Worm (Caenorhabditis elegans) whole organism, early embryonic: Measurements from ENCODE around the gene decr-1.1.

Experiments used
- B0310.2 ChIP-seq: sonication (generic microtip); optimal IDR thresholded peaks from 2 replicates; lab custom pipeline; 2016; ENCODE audit warnings: mild to moderate bottlenecking, missing genetic modification characterization, missing compliant biosample characterization
- aly-1 ChIP-seq: sonication (generic microtip); optimal IDR thresholded peaks from 2 replicates; lab custom pipeline; 2016; ENCODE audit warnings: missing genetic modification characterization, missing compliant biosample characterization

ce11 chrV:13738374-13738773 is 43.8 kb upstream of the decr-1.1 start, which contains the start of gene irg-5:
- no peak for TF ChIP-seq B0310.2 (tag; lab: Kevin White, UChicago)
- TF ChIP-seq aly-1 (tag; lab: Kevin White, UChicago) = no peak
